Fruit fly (Drosophila melanogaster) whole organism, embryonic: ENCODE measurements around the gene RPA3.

Source experiments
- Abd-B ChIP-seq: fragments of 200-800 bp; sonication (Bioruptor generic); optimal IDR thresholded peaks from 2 replicates; lab custom pipeline; 2018; ENCODE audit warnings: missing biosample characterization, mild to moderate bottlenecking, missing genetic modification characterization, moderate library complexity
- Atf6 ChIP-seq: fragments of 200-800 bp; sonication (Bioruptor generic); IDR thresholded peaks from 2 replicates; pipeline ENCODE4 v1.3.6; 2022; ENCODE audit warnings: missing biosample characterization, missing genetic modification characterization
- BEAF-32 ChIP-seq: fragments of 200-800 bp; sonication (Bioruptor generic); optimal IDR thresholded peaks from 3 replicates; lab custom pipeline; 2017; ENCODE audit warnings: missing biosample characterization, missing genetic modification characterization, mild to moderate bottlenecking, moderate library complexity, missing genetic modification reagents
- Blimp-1 ChIP-seq: fragments of 200-800 bp; sonication (Bioruptor generic); optimal IDR thresholded peaks from 3 replicates; lab custom pipeline; 2018; ENCODE audit warnings: missing biosample characterization, missing genetic modification characterization, mild to moderate bottlenecking, moderate library complexity, missing genetic modification reagents
- CG10147 ChIP-seq: fragments of 200-800 bp; sonication (Bioruptor generic); optimal IDR thresholded peaks from 2 replicates; lab custom pipeline; 2019; ENCODE audit warnings: missing biosample characterization, mild to moderate bottlenecking, missing genetic modification characterization, moderate library complexity
- CG10366 ChIP-seq: fragments of 200-800 bp; sonication (Bioruptor generic); IDR thresholded peaks from 2 replicates; pipeline ENCODE4 v1.3.6; 2022; ENCODE audit warnings: missing biosample characterization, missing genetic modification characterization
- CG10959 ChIP-seq: fragments of 200-800 bp; sonication (Bioruptor generic); IDR thresholded peaks from 2 replicates; pipeline ENCODE4 v1.3.6; 2022; ENCODE audit warnings: missing biosample characterization, missing genetic modification characterization
- CG11093 ChIP-seq: fragments of 200-800 bp; sonication (Bioruptor generic); IDR thresholded peaks from 3 replicates; pipeline ENCODE4 v1.3.6; 2022; ENCODE audit warnings: missing biosample characterization, missing genetic modification characterization
- CG12155 ChIP-seq: fragments of 200-800 bp; sonication (Bioruptor generic); optimal IDR thresholded peaks from 3 replicates; lab custom pipeline; 2016; ENCODE audit warnings: missing biosample characterization, missing genetic modification characterization
- CG14050 ChIP-seq: fragments of 200-800 bp; sonication (Bioruptor generic); IDR thresholded peaks from 3 replicates; pipeline ENCODE4 v1.3.6; 2022; ENCODE audit warnings: missing biosample characterization, missing genetic modification characterization
- CG30020 ChIP-seq: fragments of 200-800 bp; optimal IDR thresholded peaks from 2 replicates; lab custom pipeline; 2019; ENCODE audit warnings: missing biosample characterization, mild to moderate bottlenecking, missing genetic modification characterization, moderate library complexity
- CG32532 ChIP-seq: fragments of 200-800 bp; sonication (Bioruptor generic); IDR thresholded peaks from 2 replicates; pipeline ENCODE4 v1.3.6; 2022; ENCODE audit warnings: missing biosample characterization, missing genetic modification characterization
- CG34224 ChIP-seq: fragments of 200-800 bp; sonication (Bioruptor generic); IDR thresholded peaks from 3 replicates; pipeline ENCODE4 v1.3.6; 2022; ENCODE audit warnings: missing biosample characterization, missing genetic modification characterization; ENCODE audit not compliant: partially characterized antibody
- CG3726 ChIP-seq: fragments of 200-800 bp; sonication (Bioruptor generic); IDR thresholded peaks from 3 replicates; pipeline ENCODE4, ENCODE4 v1.3.6; 2022; ENCODE audit warnings: missing biosample characterization, missing genetic modification characterization
- CG3838 ChIP-seq: fragments of 200-800 bp; sonication (Bioruptor generic); optimal IDR thresholded peaks from 3 replicates; lab custom pipeline; 2016; ENCODE audit warnings: missing biosample characterization, missing genetic modification characterization
- CG6654 ChIP-seq: fragments of 200-800 bp; sonication (Bioruptor generic); optimal IDR thresholded peaks from 2 replicates; lab custom pipeline; 2017; ENCODE audit warnings: missing biosample characterization, mild to moderate bottlenecking, missing genetic modification characterization
- CG7987 ChIP-seq: fragments of 200-800 bp; sonication (Bioruptor generic); optimal IDR thresholded peaks from 2 replicates; lab custom pipeline; 2018; ENCODE audit warnings: missing biosample characterization, mild to moderate bottlenecking, missing genetic modification characterization, moderate library complexity
- CHES-1-like ChIP-seq: fragments of 200-800 bp; sonication (Bioruptor generic); optimal IDR thresholded peaks from 2 replicates; lab custom pipeline; 2016; ENCODE audit warnings: missing biosample characterization, missing genetic modification characterization
- CkIIα-i1 ChIP-seq: fragments of 200-800 bp; sonication (Bioruptor generic); IDR thresholded peaks from 2 replicates; pipeline ENCODE4 v1.3.6; 2022; ENCODE audit warnings: missing biosample characterization, missing genetic modification characterization
- D19A ChIP-seq: fragments of 200-800 bp; optimal IDR thresholded peaks from 3 replicates; lab custom pipeline; 2019; ENCODE audit warnings: missing biosample characterization, mild to moderate bottlenecking, missing genetic modification characterization, moderate library complexity
- Elba2 ChIP-seq: fragments of 200-800 bp; sonication (Bioruptor generic); optimal IDR thresholded peaks from 3 replicates; lab custom pipeline; 2016; ENCODE audit warnings: missing biosample characterization, missing genetic modification characterization
- HmgD ChIP-seq: fragments of 200-800 bp; sonication (Bioruptor generic); optimal IDR thresholded peaks from 3 replicates; lab custom pipeline; 2016; ENCODE audit warnings: missing biosample characterization, missing genetic modification characterization
- Hr78 ChIP-seq, 2 experiments: fragments of 200-800 bp in 1 of 2; fragments of >200 bp in 1 of 2; sonication (Bioruptor generic) in 1 of 2; optimal IDR thresholded peaks; 2 replicates each; lab custom pipeline; 2017 to 2019; ENCODE audit warnings: missing biosample characterization in 2 of 2, missing genetic modification characterization in 2 of 2, mild to moderate bottlenecking in 1 of 2, moderate library complexity in 1 of 2
- Max ChIP-seq: fragments of 200-800 bp; sonication (Bioruptor generic); optimal IDR thresholded peaks from 2 replicates; lab custom pipeline; 2016; ENCODE audit warnings: missing biosample characterization, mild to moderate bottlenecking, missing genetic modification characterization
- NC2α ChIP-seq: fragments of 200-800 bp; sonication (Bioruptor generic); optimal IDR thresholded peaks from 2 replicates; lab custom pipeline; 2016; ENCODE audit warnings: missing biosample characterization, missing genetic modification characterization
- Pdp1 ChIP-seq, 2 experiments: fragments of 200-800 bp; sonication (Bioruptor generic); optimal IDR thresholded peaks; 3 replicates each; lab custom pipeline; 2016; ENCODE audit warnings: missing biosample characterization in 2 of 2, missing genetic modification characterization in 2 of 2, mild to moderate bottlenecking in 1 of 2, moderate library complexity in 1 of 2
- Sin3A ChIP-seq: fragments of >200 bp; optimal IDR thresholded peaks from 2 replicates; lab custom pipeline; 2018
- Tbp ChIP-seq: fragments of >200 bp; optimal IDR thresholded peaks from 2 replicates; lab custom pipeline; 2018; ENCODE audit warnings: missing biosample characterization, missing genetic modification characterization
- Xrp1 ChIP-seq: fragments of 200-800 bp; sonication (Bioruptor generic); IDR thresholded peaks from 2 replicates; pipeline ENCODE4 v1.3.6; 2022; ENCODE audit warnings: missing biosample characterization, missing genetic modification characterization
- ato ChIP-seq: fragments of 200-800 bp; sonication (Bioruptor generic); IDR thresholded peaks from 2 replicates; pipeline ENCODE4 v1.3.6; 2022; ENCODE audit warnings: missing biosample characterization, missing genetic modification characterization; ENCODE audit not compliant: partially characterized antibody
- caup ChIP-seq: fragments of 200-800 bp; sonication (Bioruptor generic); optimal IDR thresholded peaks from 3 replicates; lab custom pipeline; 2017; ENCODE audit warnings: missing biosample characterization, mild to moderate bottlenecking, missing genetic modification characterization, moderate library complexity; ENCODE audit not compliant: severe bottlenecking
- corto ChIP-seq: fragments of 200-800 bp; sonication (Bioruptor generic); optimal IDR thresholded peaks from 2 replicates; lab custom pipeline; 2016; ENCODE audit warnings: missing biosample characterization, mild to moderate bottlenecking, missing genetic modification characterization, moderate library complexity
- dan ChIP-seq: fragments of 200-800 bp; sonication (Bioruptor generic); IDR thresholded peaks from 2 replicates; pipeline ENCODE4 v1.3.6; 2022; ENCODE audit warnings: missing biosample characterization, missing genetic modification characterization
- dati ChIP-seq: fragments of 200-800 bp; sonication (Bioruptor generic); IDR thresholded peaks from 2 replicates; pipeline ENCODE4 v1.3.6; 2022; ENCODE audit warnings: missing biosample characterization, missing genetic modification characterization
- ems ChIP-seq: fragments of 200-800 bp; sonication (Bioruptor generic); optimal IDR thresholded peaks from 3 replicates; lab custom pipeline; 2016; ENCODE audit warnings: missing biosample characterization, missing genetic modification characterization
- fd96Cb ChIP-seq: fragments of 200-800 bp; sonication (Bioruptor generic); optimal IDR thresholded peaks from 2 replicates; lab custom pipeline; 2018; ENCODE audit warnings: missing biosample characterization, mild to moderate bottlenecking, missing genetic modification characterization, moderate library complexity
- gem ChIP-seq: fragments of 200-800 bp; sonication (Bioruptor generic); optimal IDR thresholded peaks from 2 replicates; lab custom pipeline; 2019; ENCODE audit warnings: missing biosample characterization, mild to moderate bottlenecking, missing genetic modification characterization, moderate library complexity
- gfzf ChIP-seq: fragments of 200-800 bp; sonication (Bioruptor generic); optimal IDR thresholded peaks from 2 replicates; lab custom pipeline; 2016; ENCODE audit warnings: missing biosample characterization, mild to moderate bottlenecking, missing genetic modification characterization, moderate library complexity
- kay ChIP-seq: fragments of 200-800 bp; sonication (Bioruptor generic); optimal IDR thresholded peaks from 2 replicates; lab custom pipeline; 2016; ENCODE audit warnings: missing biosample characterization, missing genetic modification characterization
- lbe ChIP-seq: fragments of 200-800 bp; sonication (Bioruptor generic); optimal IDR thresholded peaks from 2 replicates; lab custom pipeline; 2016; ENCODE audit warnings: missing biosample characterization, mild to moderate bottlenecking, missing genetic modification characterization
- lilli ChIP-seq: fragments of 200-800 bp; sonication (Bioruptor generic); optimal IDR thresholded peaks from 3 replicates; lab custom pipeline; 2016; ENCODE audit warnings: missing biosample characterization, missing genetic modification characterization
- nmo ChIP-seq: fragments of 200-800 bp; sonication (Bioruptor generic); optimal IDR thresholded peaks from 2 replicates; lab custom pipeline; 2018; ENCODE audit warnings: missing biosample characterization, mild to moderate bottlenecking, missing genetic modification characterization, moderate library complexity
- oc ChIP-seq: fragments of 200-800 bp; sonication (Bioruptor generic); optimal IDR thresholded peaks from 2 replicates; lab custom pipeline; 2018; ENCODE audit warnings: missing biosample characterization, mild to moderate bottlenecking, missing genetic modification characterization, moderate library complexity
- p53 ChIP-seq: fragments of 200-800 bp; sonication (Bioruptor generic); optimal IDR thresholded peaks from 2 replicates; lab custom pipeline; 2016; ENCODE audit warnings: missing biosample characterization, missing genetic modification characterization
- repo ChIP-seq: fragments of 200-800 bp; sonication (Bioruptor generic); optimal IDR thresholded peaks from 2 replicates; lab custom pipeline; 2016; ENCODE audit warnings: missing biosample characterization, missing genetic modification characterization
- slp2 ChIP-seq: fragments of 200-800 bp; sonication (Bioruptor generic); optimal IDR thresholded peaks from 2 replicates; lab custom pipeline; 2016; ENCODE audit warnings: missing biosample characterization, missing genetic modification characterization
- sqz ChIP-seq: fragments of 200-800 bp; sonication (Bioruptor generic); optimal IDR thresholded peaks from 3 replicates; lab custom pipeline; 2018; ENCODE audit warnings: missing biosample characterization, mild to moderate bottlenecking, missing genetic modification characterization
- stwl ChIP-seq: fragments of 200-800 bp; sonication (Bioruptor generic); optimal IDR thresholded peaks from 3 replicates; lab custom pipeline; 2018; ENCODE audit warnings: missing biosample characterization, mild to moderate bottlenecking, missing genetic modification characterization, moderate library complexity
- unpg ChIP-seq: fragments of 200-800 bp; sonication (Bioruptor generic); optimal IDR thresholded peaks from 3 replicates; lab custom pipeline; 2018; ENCODE audit warnings: missing biosample characterization, mild to moderate bottlenecking, missing genetic modification characterization, moderate library complexity
- wek ChIP-seq: fragments of 200-800 bp; sonication (Bioruptor generic); optimal IDR thresholded peaks from 3 replicates; lab custom pipeline; 2018; ENCODE audit warnings: missing biosample characterization, mild to moderate bottlenecking, missing genetic modification characterization, moderate library complexity

Gene RPA3

DNA sequence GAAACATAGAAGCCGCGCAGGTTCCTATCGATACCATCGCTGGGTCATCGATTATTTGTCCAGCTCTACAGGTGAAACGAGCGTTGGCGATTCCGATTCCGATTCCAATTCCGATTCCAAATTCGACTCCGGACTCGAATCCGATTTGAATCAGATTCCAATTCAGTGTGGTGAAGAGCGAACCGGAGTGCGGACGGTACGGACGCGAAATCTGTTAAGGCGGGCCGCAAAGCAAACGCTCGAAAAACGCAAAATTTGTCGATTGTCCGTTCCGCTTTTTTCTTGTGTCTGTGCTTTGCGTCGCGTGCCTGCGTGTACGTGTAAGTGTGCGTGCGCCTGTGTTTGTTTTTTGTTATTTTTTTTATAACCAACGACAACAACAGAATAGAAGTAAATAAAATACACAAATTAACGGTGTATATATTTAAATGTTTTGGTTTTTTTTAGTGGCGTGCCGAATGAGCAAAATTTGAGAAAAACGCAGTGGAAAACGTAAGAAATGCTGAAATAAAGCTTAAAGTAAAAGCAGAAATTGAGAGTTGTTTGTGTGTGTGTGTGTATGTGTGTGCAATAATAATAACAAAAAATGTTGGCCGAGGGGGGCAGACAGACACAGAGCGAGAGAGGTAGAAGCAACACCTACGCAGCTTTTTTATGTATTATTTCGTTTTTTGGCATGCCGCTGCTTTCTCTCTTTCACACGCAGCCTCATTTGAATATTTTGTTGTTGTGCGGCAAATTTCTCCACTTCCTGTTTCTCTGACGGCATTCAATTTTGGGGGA is 6.4 kb upstream of the RPA3 start, which contains the start of gene Ptp10D (continued):
- TF ChIP-seq Atf6 (GFP tag; lab: Robert Waterston, UW) (no peak), CG10959 (no peak), repo (GFP tag; lab: Kevin White, UChicago) (no peak), CG14050 (GFP tag; lab: Robert Waterston, UW) (no peak), Max (GFP tag; lab: Kevin White, UChicago) (peak; percentile 33), wek (GFP tag; lab: Kevin White, UChicago) (no peak), Blimp-1 (GFP tag; lab: Kevin White, UChicago) (peak; percentile 19), CG32532 (peak; percentile 30), CG6654 (GFP tag; lab: Kevin White, UChicago) (no peak), gfzf (GFP tag; lab: Kevin White, UChicago) (peak; percentile 0), gem (tag; lab: Kevin White, UChicago) (no peak), BEAF-32 (GFP tag; lab: Kevin White, UChicago) (peak; percentile 89), CkIIα-i1 (GFP tag; lab: Robert Waterston, UW) (no peak), slp2 (GFP tag; lab: Kevin White, UChicago) (no peak), unpg (GFP tag; lab: Kevin White, UChicago) (peak; percentile 1), Hr78 (GFP tag; optimal IDR thresholded peaks at IDR 0.05; lab: Kevin White, UChicago) (no peak), lbe (GFP tag; lab: Kevin White, UChicago) (peak; percentile 57), caup (GFP tag; lab: Kevin White, UChicago) (peak; percentile 54), Tbp (GFP tag; lab: Kevin White, UChicago) (no peak), NC2α (GFP tag; lab: Kevin White, UChicago) (no peak), CG10147 (GFP tag; lab: Kevin White, UChicago) (peak; percentile 38), corto (no peak), CG3838 (GFP tag; lab: Kevin White, UChicago) (peak; percentile 17), CG3726 (GFP tag; lab: Robert Waterston, UW) (no peak), dan (GFP tag; lab: Robert Waterston, UW) (no peak), CG11093 (GFP tag; lab: Robert Waterston, UW) (no peak), nmo (GFP tag; lab: Kevin White, UChicago) (no peak), CG7987 (peak; percentile 42), kay (GFP tag; lab: Kevin White, UChicago) (no peak), dati (GFP tag; lab: Robert Waterston, UW) (no peak), p53 (no peak), HmgD (GFP tag; lab: Kevin White, UChicago) (no peak), ems (no peak), Elba2 (no peak), sqz (peak; percentile 85), CG30020 (no peak), Sin3A (lab: Kevin White, UChicago) (peak; percentile 55), oc (tag; lab: Kevin White, UChicago) (no peak), Xrp1 (GFP tag; lab: Robert Waterston, UW) (no peak), D19A (tag; lab: Kevin White, UChicago) (no peak), lilli (GFP tag; lab: Kevin White, UChicago) (no peak), stwl (peak; percentile 49), Pdp1 (GFP tag; optimal IDR thresholded peaks at IDR 0.05; lab: Kevin White, UChicago) (no peak), fd96Cb (tag; lab: Kevin White, UChicago) (no peak), CHES-1-like (no peak), CG34224 (peak; percentile 85), CG12155 (GFP tag; lab: Kevin White, UChicago) (no peak), CG10366 (GFP tag; lab: Robert Waterston, UW) (no peak), Abd-B (GFP tag; lab: Kevin White, UChicago) (no peak), ato (GFP tag; lab: Robert Waterston, UW) (peak; percentile 85)
